Fruit fly (Drosophila melanogaster) whole organism: Measurements from ENCODE around the gene kud.

Experiments used
- Dll ChIP-seq: fragments of >200 bp; optimal IDR thresholded peaks from 2 replicates; lab custom pipeline; 2017
- usp ChIP-seq: fragments of >200 bp; optimal IDR thresholded peaks from 2 replicates; lab custom pipeline; 2017; ENCODE audit warnings: missing biosample characterization, missing genetic modification characterization, mixed read lengths

DNA sequence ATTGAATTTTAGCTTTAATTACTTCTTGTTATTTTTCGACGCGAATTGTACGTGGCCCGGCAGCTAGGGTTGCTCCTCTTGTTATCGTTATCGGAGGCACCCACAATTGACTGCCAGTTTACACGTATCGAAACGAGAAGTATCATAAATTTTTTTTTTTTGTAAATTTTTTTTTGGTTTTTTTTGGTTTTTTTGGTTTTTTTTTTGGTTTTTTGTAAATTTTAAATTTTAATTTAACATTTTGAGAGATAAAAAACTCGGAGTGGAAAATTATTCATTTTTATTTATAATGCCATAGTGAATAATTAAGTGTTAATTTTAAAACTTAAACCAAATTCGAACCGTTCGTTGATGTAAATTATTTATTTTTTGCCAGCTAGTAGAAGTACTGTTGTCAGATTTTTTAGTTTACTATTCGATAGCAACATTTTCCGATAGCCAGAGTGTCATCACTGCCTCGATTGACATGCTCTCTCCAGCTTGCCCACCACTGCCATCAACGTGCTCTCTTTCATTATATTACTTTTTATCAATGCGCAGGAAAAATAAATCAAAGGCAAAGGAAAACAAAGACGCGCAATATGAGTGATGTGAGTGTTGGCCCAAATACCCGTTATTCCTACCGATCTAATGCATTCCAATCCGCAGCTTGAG, at the start of gene kud, which contains the start of gene Zcchc7:
- no peak for TF ChIP-seq usp (GFP tag; lab: Kevin White, UChicago)
- no peak for TF ChIP-seq Dll (lab: Kevin White, UChicago)
